Worm (Caenorhabditis elegans) whole organism, young adult: ENCODE measurements around the gene F21A3.11.

Experiments used
- B0035.1 ChIP-seq: sonication (generic microtip); optimal IDR thresholded peaks from 2 replicates; lab custom pipeline; 2016; ENCODE audit warnings: missing genetic modification characterization, mild to moderate bottlenecking, missing compliant biosample characterization, missing genotype, missing genetic modification reagents
- F10E7.11 ChIP-seq: sonication (generic microtip); optimal IDR thresholded peaks from 2 replicates; lab custom pipeline; 2017; ENCODE audit warnings: mild to moderate bottlenecking, missing genetic modification characterization, moderate library complexity, missing compliant biosample characterization
- F57A8.1 ChIP-seq: fragments of 200-800 bp; sonication (Bioruptor generic); optimal IDR thresholded peaks from 2 replicates; lab custom pipeline; 2018; ENCODE audit warnings: mild to moderate bottlenecking, missing genetic modification characterization, moderate library complexity, missing compliant biosample characterization
- Y53G8AR.9 ChIP-seq: fragments of 200-800 bp; sonication (Bioruptor generic); conservative IDR thresholded peaks from 2 replicates; pipeline ENCODE4 v1.3.6; 2022; ENCODE audit warnings: missing genetic modification reagents, missing genetic modification characterization, missing compliant biosample characterization
- ZK185.1 ChIP-seq: sonication (generic microtip); optimal IDR thresholded peaks from 2 replicates; lab custom pipeline; 2016; ENCODE audit warnings: mild to moderate bottlenecking, missing genetic modification characterization, missing compliant biosample characterization; ENCODE audit not compliant: poor library complexity, severe bottlenecking
- aptf-2 ChIP-seq: fragments of 200-800 bp; sonication (Bioruptor generic); conservative IDR thresholded peaks from 2 replicates; pipeline ENCODE4 v1.3.6; 2022; ENCODE audit warnings: missing genetic modification reagents, missing genetic modification characterization, missing compliant biosample characterization
- atf-7 ChIP-seq: sonication (generic microtip); optimal IDR thresholded peaks from 2 replicates; lab custom pipeline; 2017; ENCODE audit warnings: mild to moderate bottlenecking, missing genetic modification characterization, missing compliant biosample characterization
- attf-5 ChIP-seq: fragments of 200-800 bp; sonication (Bioruptor generic); optimal IDR thresholded peaks from 2 replicates; lab custom pipeline; 2018; ENCODE audit warnings: mild to moderate bottlenecking, missing genetic modification characterization, missing compliant biosample characterization
- ccch-3 ChIP-seq: fragments of 200-800 bp; sonication (Bioruptor generic); optimal IDR thresholded peaks from 2 replicates; lab custom pipeline; 2018; ENCODE audit warnings: mild to moderate bottlenecking, missing genetic modification characterization, missing compliant biosample characterization
- ceh-40 ChIP-seq: fragments of 200-800 bp; sonication (Bioruptor generic); IDR thresholded peaks from 2 replicates; pipeline ENCODE4 v1.3.6; 2022; ENCODE audit warnings: missing genetic modification characterization, missing compliant biosample characterization
- efl-1 ChIP-seq: fragments of 150-350 bp; optimal IDR thresholded peaks from 2 replicates; lab custom pipeline; 2014; ENCODE audit warnings: missing biosample characterization, missing genetic modification reagents, missing genetic modification characterization
- egl-18 ChIP-seq: fragments of 200-800 bp; sonication (Bioruptor generic); IDR thresholded peaks from 2 replicates; pipeline ENCODE4 v1.3.6; 2022; ENCODE audit warnings: missing genetic modification reagents, missing genetic modification characterization, missing compliant biosample characterization
- egrh-3 ChIP-seq: fragments of 200-800 bp; sonication (Bioruptor generic); IDR thresholded peaks from 2 replicates; pipeline ENCODE4 v1.3.6; 2022; ENCODE audit warnings: missing genetic modification reagents, missing genetic modification characterization, missing compliant biosample characterization
- ets-4 ChIP-seq: fragments of 200-800 bp; sonication (Bioruptor generic); optimal IDR thresholded peaks from 2 replicates; lab custom pipeline; 2018; ENCODE audit warnings: mild to moderate bottlenecking, missing genetic modification characterization, missing compliant biosample characterization
- fkh-3 ChIP-seq: sonication (generic microtip); optimal IDR thresholded peaks from 2 replicates; lab custom pipeline; 2016; ENCODE audit warnings: mild to moderate bottlenecking, missing genetic modification characterization, missing compliant biosample characterization
- him-1 ChIP-seq: sonication (generic microtip); optimal IDR thresholded peaks from 2 replicates; lab custom pipeline; 2016; ENCODE audit warnings: missing genotype, missing genetic modification reagents, missing genetic modification characterization, missing compliant biosample characterization
- hmg-1.2 ChIP-seq: fragments of 200-800 bp; sonication (Bioruptor generic); IDR thresholded peaks from 2 replicates; pipeline ENCODE4 v1.3.6; 2022; ENCODE audit warnings: missing genetic modification reagents, missing genetic modification characterization, missing compliant biosample characterization
- hrde-1 ChIP-seq: sonication (generic microtip); optimal IDR thresholded peaks from 2 replicates; lab custom pipeline; 2016; ENCODE audit warnings: missing genetic modification characterization, mild to moderate bottlenecking, missing compliant biosample characterization, moderate library complexity, missing genotype, missing genetic modification reagents, borderline replicate concordance
- lin-54 ChIP-seq: fragments of 200-800 bp; sonication (Bioruptor generic); optimal IDR thresholded peaks from 2 replicates; lab custom pipeline; 2018; ENCODE audit warnings: mild to moderate bottlenecking, missing genetic modification characterization, missing compliant biosample characterization
- madf-3 ChIP-seq: fragments of 200-800 bp; sonication (Bioruptor generic); IDR thresholded peaks from 2 replicates; pipeline ENCODE4 v1.3.6; 2022; ENCODE audit warnings: missing genetic modification reagents, missing genetic modification characterization, missing compliant biosample characterization
- mel-28 ChIP-seq: sonication (generic microtip); optimal IDR thresholded peaks from 2 replicates; lab custom pipeline; 2016; ENCODE audit warnings: borderline replicate concordance, mild to moderate bottlenecking, missing genetic modification characterization, missing compliant biosample characterization
- nfya-2 ChIP-seq: fragments of 200-800 bp; sonication (Bioruptor generic); IDR thresholded peaks from 2 replicates; pipeline ENCODE4 v1.3.6; 2022; ENCODE audit warnings: missing genetic modification reagents, missing genetic modification characterization, missing compliant biosample characterization
- nfyb-1 ChIP-seq: fragments of 200-800 bp; sonication (Bioruptor generic); IDR thresholded peaks from 2 replicates; pipeline ENCODE4 v1.3.6; 2022; ENCODE audit warnings: missing genetic modification reagents, missing genetic modification characterization, missing compliant biosample characterization
- nhr-120 ChIP-seq: fragments of 200-800 bp; sonication (Bioruptor generic); IDR thresholded peaks from 2 replicates; pipeline ENCODE4 v1.3.6; 2022; ENCODE audit warnings: missing genetic modification characterization, missing compliant biosample characterization
- nhr-80 ChIP-seq: sonication (generic microtip); optimal IDR thresholded peaks from 2 replicates; lab custom pipeline; 2016; ENCODE audit warnings: missing genetic modification characterization, missing compliant biosample characterization
- pha-4 ChIP-seq: fragments of 150-350 bp; sonication (generic microtip); optimal IDR thresholded peaks from 2 replicates; lab custom pipeline; 2014; ENCODE audit warnings: missing biosample characterization, missing genetic modification reagents, missing genetic modification characterization
- rcor-1 ChIP-seq: fragments of 200-800 bp; sonication (Bioruptor generic); IDR thresholded peaks from 2 replicates; pipeline ENCODE4 v1.3.6; 2022; ENCODE audit warnings: missing genetic modification reagents, missing genetic modification characterization, missing compliant biosample characterization
- sea-2 ChIP-seq: fragments of 200-800 bp; sonication (Bioruptor generic); IDR thresholded peaks from 2 replicates; pipeline ENCODE4 v1.3.6; 2022; ENCODE audit warnings: missing genetic modification characterization, missing compliant biosample characterization
- snpc-4 ChIP-seq, 5 experiments: fragments of 150-350 bp in 1 of 5; sonication (generic microtip) in 4 of 5; optimal IDR thresholded peaks; 2 replicates each; lab custom pipeline; 2014 to 2018; ENCODE audit warnings: missing genetic modification characterization in 5 of 5, missing biosample characterization in 3 of 5, antibody characterized with exemption in 2 of 5, mild to moderate bottlenecking in 2 of 5, missing compliant biosample characterization in 2 of 5, missing genotype in 2 of 5, moderate library complexity in 2 of 5, missing genetic modification reagents in 1 of 5
- unc-130 ChIP-seq: sonication (generic microtip); optimal IDR thresholded peaks from 2 replicates; lab custom pipeline; 2016; ENCODE audit warnings: missing genetic modification reagents, missing genetic modification characterization, missing compliant biosample characterization
- xnd-1 ChIP-seq: sonication (generic microtip); optimal IDR thresholded peaks from 2 replicates; lab custom pipeline; 2016; ENCODE audit warnings: missing genotype, missing genetic modification reagents, missing genetic modification characterization, missing compliant biosample characterization
- zfh-2 ChIP-seq: fragments of 200-800 bp; sonication (Bioruptor generic); conservative IDR thresholded peaks from 2 replicates; pipeline ENCODE4 v1.3.6; 2022; ENCODE audit warnings: missing genetic modification reagents, missing genetic modification characterization, missing compliant biosample characterization
- zim-3 ChIP-seq: sonication (generic microtip); optimal IDR thresholded peaks from 2 replicates; lab custom pipeline; 2017; ENCODE audit warnings: mild to moderate bottlenecking, missing genetic modification characterization, moderate library complexity, missing compliant biosample characterization
- ztf-28 ChIP-seq: fragments of 200-800 bp; sonication (Bioruptor generic); IDR thresholded peaks from 2 replicates; pipeline ENCODE4 v1.3.6; 2022; ENCODE audit warnings: missing genetic modification reagents, missing genetic modification characterization, missing compliant biosample characterization
- ztf-3 ChIP-seq: fragments of 200-800 bp; sonication (Bioruptor generic); optimal IDR thresholded peaks from 2 replicates; lab custom pipeline; 2018; ENCODE audit warnings: mild to moderate bottlenecking, missing genetic modification characterization, missing compliant biosample characterization
- ztf-6 ChIP-seq: fragments of 200-800 bp; sonication (Bioruptor generic); IDR thresholded peaks from 2 replicates; pipeline ENCODE4 v1.3.6; 2022; ENCODE audit warnings: missing genetic modification reagents, missing genetic modification characterization, missing compliant biosample characterization

The F21A3.11 gene

DNA sequence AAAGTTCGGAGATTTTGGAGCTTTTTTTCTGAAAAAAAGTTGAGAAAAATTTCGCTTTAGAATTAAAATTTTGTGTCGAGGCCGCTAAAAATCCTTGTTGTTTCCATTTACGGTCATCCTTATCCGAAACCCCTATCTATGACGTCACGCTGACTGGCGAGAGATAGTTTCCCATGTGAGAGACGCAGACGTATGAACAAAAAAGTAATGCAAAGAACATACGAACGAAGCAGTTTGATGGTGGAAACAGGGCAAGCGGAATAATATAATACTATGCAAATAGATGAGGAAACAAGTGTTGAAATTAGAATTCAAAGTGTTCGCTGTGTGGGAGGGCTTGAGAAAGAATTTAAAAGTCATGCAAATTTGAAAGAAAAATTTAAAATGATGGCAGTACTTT, 33.9 kb downstream of the F21A3.11 start:
- TF ChIP-seq nfya-2 (GFP tag; lab: Robert Waterston, UW) (no peak), aptf-2 (GFP tag; lab: Robert Waterston, UW) (no peak), atf-7 (tag; lab: Kevin White, UChicago) (peak; percentile 48), hmg-1.2 (peak; percentile 61; the same call in 1 of the 2 replicates)

DNA sequence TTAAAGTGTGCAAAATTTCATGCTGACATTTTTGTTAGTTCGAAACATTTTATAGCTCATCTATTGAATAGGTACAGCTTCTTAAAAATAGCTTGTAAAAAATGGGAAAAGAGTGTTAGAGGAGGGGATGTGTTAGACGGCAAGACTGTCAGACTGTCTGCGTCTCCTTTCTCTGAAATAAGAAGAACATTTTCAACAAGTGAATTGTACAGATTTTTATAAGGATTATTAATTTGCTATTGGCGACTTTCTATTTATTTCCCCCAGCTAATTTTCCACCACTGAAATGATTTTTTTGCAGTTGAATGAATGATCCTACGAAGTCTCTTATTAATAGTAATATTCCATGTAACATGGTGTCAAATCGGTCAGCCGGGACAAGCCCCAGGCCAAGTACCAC, 34.6 kb downstream of the F21A3.11 start, which contains the start of gene C06B8.7:
TSS of gene C06B8.7 (plus strand) at position 301 of the 400 bp plus-strand sequence.
- TF ChIP-seq ztf-6 (GFP tag; lab: Robert Waterston, UW) = no peak
- no peak for TF ChIP-seq unc-130 (GFP tag; lab: Kevin White, UChicago)
- no peak for TF ChIP-seq efl-1 (GFP tag; lab: Kevin White, UChicago)
- TF ChIP-seq lin-54 (GFP tag; lab: Kevin White, UChicago) = no peak
- TF ChIP-seq zim-3 (tag; lab: Kevin White, UChicago) = no peak
- TF ChIP-seq nfya-2 (GFP tag; lab: Robert Waterston, UW) = no peak
- no peak for TF ChIP-seq rcor-1 (GFP tag; lab: Robert Waterston, UW)
- TF ChIP-seq him-1 (tag; lab: Kevin White, UChicago) = no peak
- TF ChIP-seq egrh-3 (GFP tag; lab: Robert Waterston, UW) = no peak
- TF ChIP-seq ceh-40 (GFP tag; lab: Robert Waterston, UW) = no peak
- TF ChIP-seq nfyb-1 (GFP tag; lab: Robert Waterston, UW) = no peak

ce11 chrV:15497731-15498130, 35.3 kb downstream of the F21A3.11 start:
- TF ChIP-seq nhr-80 (peak; percentile 97), madf-3 (GFP tag; lab: Robert Waterston, UW) (no peak), hmg-1.2 (peak; percentile 84), snpc-4 (GFP tag; optimal IDR thresholded peaks at IDR 0.05; lab: Kevin White, UChicago) (no peak), snpc-4 (tag; optimal IDR thresholded peaks at IDR 0.05; lab: Kevin White, UChicago) (peak in 2 of 4 experiments; percentile 27 to 54), pha-4 (peak; percentile 74), attf-5 (peak; percentile 65), F10E7.11 (no peak)

DNA sequence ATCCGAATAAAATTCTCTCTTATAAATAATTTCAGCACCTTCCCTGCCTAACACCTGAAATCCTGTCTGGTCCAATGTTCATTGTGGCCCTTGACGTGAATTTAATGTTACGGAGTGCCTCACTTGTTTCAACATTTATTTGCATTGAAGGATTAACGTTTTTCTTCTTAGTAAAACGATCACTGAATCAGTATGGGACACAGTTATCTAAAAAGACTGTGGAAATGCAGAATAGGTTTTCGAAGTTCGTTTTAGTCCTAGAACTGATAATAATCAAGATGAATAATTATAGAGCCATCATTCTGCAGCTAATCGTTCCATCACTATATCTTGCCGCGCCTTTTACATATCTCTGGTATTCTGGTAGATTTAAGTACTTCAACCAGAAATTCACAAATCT, 37.8 kb downstream of the F21A3.11 start, which contains the start of gene srh-219:
TSS of gene srh-219 (plus strand) at position 301 of the 400 bp plus-strand sequence.
- no peak for TF ChIP-seq ztf-3 (GFP tag; lab: Kevin White, UChicago)
- TF ChIP-seq sea-2 (GFP tag; lab: Robert Waterston, UW) = no peak

DNA sequence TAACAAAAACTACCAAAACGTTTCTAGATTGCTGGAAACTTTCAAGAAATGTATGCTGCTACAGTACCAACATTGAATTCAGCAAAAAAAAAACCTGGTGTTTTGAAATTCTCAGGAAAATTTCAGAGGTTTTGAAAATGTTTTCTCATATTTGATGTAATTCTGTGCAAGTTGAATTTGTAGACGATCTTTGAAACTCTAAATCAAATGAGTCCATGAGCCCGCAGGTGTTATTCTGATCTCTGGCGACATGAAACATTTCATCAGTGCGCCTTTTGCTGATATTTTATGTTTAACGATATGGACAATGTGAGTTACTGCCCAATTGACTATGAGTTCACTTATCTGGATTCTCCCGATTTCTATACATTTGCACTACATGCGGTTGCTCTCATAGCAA, 39.3 kb downstream of the F21A3.11 start, which contains the start of gene srh-218:
TSS of gene srh-218 (plus strand) at position 301 of the 400 bp plus-strand sequence.
- TF ChIP-seq ccch-3 (no peak), zfh-2 (GFP tag; lab: Robert Waterston, UW) (no peak), mel-28 (tag; lab: Kevin White, UChicago) (no peak), fkh-3 (tag; lab: Kevin White, UChicago) (no peak), ztf-28 (no peak), ztf-6 (GFP tag; lab: Robert Waterston, UW) (no peak), xnd-1 (tag; lab: Kevin White, UChicago) (no peak), B0035.1 (tag; lab: Kevin White, UChicago) (no peak), egl-18 (GFP tag; lab: Robert Waterston, UW) (no peak), him-1 (tag; lab: Kevin White, UChicago) (no peak)

ce11 chrV:15492518-15492917, 40.5 kb downstream of the F21A3.11 start, which contains the start of gene str-264:
Gene str-264, minus strand, starts transcription at chrV:15492618.
- no peak for TF ChIP-seq pha-4
- TF ChIP-seq madf-3 (GFP tag; lab: Robert Waterston, UW) = no peak
- no peak for TF ChIP-seq ets-4
- no peak for TF ChIP-seq nhr-120 (GFP tag; lab: Robert Waterston, UW)
- TF ChIP-seq F57A8.1 = no peak
- no peak for TF ChIP-seq Y53G8AR.9 (GFP tag; lab: Robert Waterston, UW)
- no peak for TF ChIP-seq sea-2 (GFP tag; lab: Robert Waterston, UW)
- TF ChIP-seq zfh-2 (GFP tag; lab: Robert Waterston, UW) = no peak
- TF ChIP-seq hrde-1 = no peak
- TF ChIP-seq ZK185.1 (tag; lab: Kevin White, UChicago) = no peak
